Worm (Caenorhabditis elegans): ENCODE measurements around the gene fbxb-76.
"Not testable (repeated sequence)": the region's sequence is repeated elsewhere in the genome, so short reads cannot be mapped to it uniquely, and the experiment has no call there.

fbxb-76 gene

DNA sequence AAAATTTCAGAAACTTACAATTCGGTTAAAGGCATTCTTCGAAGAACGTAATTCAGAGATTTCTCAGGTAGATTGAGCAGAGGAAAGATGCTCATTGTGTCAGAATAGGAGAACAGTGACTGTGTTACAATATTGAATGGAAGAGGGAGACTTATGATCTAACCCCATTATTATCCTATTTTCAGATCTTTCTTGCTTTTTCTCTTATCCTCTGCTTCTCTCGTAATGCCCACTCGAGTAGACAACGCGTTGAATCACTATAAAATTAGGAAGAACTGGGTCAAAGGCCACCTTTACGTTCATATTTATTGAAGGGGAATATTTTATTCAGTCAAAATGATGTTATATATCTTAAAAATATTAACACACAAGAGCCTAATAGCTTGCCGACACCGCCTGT lies at the start of gene fbxb-76:
fbxb-76 (minus strand) TSS at position 101 of the 400 bp plus-strand sequence.
- no peak for TF ChIP-seq unc-62 (GFP tag; optimal IDR thresholded peaks at IDR 0.05)

- TF ChIP-seq unc-62 (GFP tag; optimal IDR thresholded peaks at IDR 0.05), result no peak
These were observed 46.3 kb upstream of the fbxb-76 start, which contains the start of gene kin-4 for ce11 chrIV:11425442-11425841. TSS of gene kin-4 (plus strand) at chrIV:11425742.

- TF ChIP-seq unc-62 (GFP tag; optimal IDR thresholded peaks at IDR 0.05), result no peak
These were observed 45.7 kb upstream of the fbxb-76 start, which contains the start of gene F22B3.8 for ce11 chrIV:11424830-11425229. TSS of gene F22B3.8 (minus strand) at chrIV:11424930.

DNA sequence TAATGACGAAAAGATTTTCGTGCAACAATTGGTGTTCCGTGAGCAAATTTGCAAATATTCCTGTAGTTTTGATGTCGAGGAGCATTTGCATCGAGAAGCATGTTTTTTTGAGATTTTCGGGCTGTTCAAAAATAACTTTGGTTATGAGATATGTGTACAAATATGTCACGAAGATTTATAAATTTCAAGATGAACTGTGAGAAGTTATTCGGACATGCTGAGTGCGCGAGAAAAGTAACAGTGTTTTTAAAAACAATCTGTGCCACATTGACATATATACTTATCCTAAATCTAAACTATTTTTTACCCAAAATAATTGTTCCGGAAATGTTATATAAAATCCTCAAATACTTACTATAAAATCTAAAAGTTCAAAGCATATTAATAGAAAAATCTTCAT lies 42.5 kb upstream of the fbxb-76 start, which contains the start of gene F22B3.7:
F22B3.7 (minus strand) TSS at position 101 of the 400 bp plus-strand sequence.
- no peak for TF ChIP-seq unc-62 (GFP tag; optimal IDR thresholded peaks at IDR 0.05)

DNA sequence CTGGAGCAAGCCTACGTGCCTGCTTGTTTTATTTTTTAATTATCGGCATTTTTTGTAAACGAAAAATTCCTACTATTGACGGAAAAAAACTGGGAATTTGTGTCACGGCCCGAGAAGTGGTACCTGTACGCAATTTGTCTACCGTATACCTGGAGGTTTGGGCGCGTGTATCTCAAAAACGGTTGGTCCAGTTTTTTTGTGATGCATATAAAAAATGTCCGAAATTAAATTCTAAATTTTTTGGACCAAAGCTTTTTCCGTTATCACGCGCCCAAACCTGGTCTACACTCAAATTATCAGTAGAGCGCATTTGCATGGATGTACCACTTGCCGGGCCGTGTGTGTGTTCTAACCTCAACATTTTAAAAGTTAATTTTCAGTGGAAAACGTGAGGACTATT lies 37.6 kb upstream of the fbxb-76 start, which contains the start of gene F22B3.5:
F22B3.5 (minus strand) TSS at position 101 of the 400 bp plus-strand sequence.
- TF ChIP-seq unc-62 (GFP tag; optimal IDR thresholded peaks at IDR 0.05), result not testable (repeated sequence)

ce11 chrIV:11414920-11415319 lies 35.8 kb upstream of the fbxb-76 start, which contains the start of gene F22B3.10:
TSS of gene F22B3.10 (minus strand) at chrIV:11415020.
- no peak for TF ChIP-seq unc-62 (GFP tag; optimal IDR thresholded peaks at IDR 0.05)

DNA sequence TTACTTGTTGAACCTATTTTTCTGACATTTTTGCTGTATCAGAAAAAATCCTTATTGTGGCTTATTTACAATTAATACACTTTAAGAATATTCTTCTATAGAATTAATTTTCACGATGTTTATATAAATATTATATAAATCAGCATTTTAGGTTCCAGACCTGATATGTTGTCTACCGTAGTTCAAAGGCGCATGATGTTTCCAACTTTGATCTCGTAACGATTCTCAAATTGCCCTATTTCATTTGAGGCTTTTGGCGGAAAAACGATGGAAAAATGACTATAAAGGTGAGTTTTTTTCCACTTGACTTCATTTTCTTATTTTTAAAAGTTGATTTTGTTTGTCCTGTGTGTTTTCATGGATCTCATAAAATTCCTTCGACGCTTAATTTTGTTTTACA lies 30.9 kb upstream of the fbxb-76 start, which contains the start of gene gfat-2:
gfat-2 (plus strand) TSS at position 145 of the 400 bp plus-strand sequence.
- TF ChIP-seq unc-62 (GFP tag; optimal IDR thresholded peaks at IDR 0.05), result no peak

DNA sequence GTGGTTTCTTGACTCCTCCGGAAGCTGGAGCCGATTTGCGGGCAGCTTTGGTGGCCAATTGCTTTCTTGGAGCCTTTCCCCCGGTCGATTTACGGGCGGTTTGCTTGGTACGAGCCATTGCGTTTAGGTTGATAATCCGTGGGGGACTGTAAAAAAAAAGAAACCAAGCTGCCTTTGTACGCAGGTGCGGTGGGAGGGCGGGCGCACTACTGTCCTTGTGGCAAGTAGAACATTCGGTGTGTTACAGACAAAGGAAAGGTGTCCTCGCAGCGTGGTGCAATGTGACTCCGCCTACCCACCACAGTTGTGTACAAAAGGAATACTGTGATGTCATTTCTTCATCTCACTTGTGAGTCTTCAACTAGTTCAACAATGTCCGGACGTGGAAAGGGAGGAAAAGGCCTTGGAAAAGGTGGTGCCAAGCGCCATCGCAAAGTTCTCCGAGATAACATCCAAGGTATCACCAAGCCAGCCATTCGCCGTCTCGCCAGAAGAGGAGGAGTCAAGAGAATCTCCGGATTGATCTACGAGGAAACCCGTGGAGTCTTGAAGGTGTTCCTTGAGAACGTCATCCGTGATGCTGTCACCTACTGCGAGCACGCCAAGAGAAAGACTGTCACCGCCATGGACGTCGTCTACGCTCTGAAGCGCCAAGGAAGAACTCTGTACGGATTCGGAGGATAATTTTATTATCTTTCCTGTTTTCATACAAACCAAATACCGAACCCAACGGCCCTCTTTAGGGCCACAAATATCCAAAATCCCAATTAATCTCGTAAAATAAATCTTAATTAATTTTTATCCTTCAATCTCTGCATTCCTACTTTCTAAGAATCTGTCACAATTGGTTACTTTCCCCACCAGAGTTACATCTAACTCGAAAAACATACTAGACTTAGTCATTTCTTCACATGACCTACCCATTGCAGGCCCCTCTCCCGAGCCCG lies 27.9 kb upstream of the fbxb-76 start, which contains the start of the genes his-63 and his-64:
his-63 (minus strand) TSS at position 118 of the 947 bp plus-strand sequence.
his-64 (plus strand) TSS at position 373 of the 947 bp plus-strand sequence.
- not testable (repeated sequence) for TF ChIP-seq unc-62 (GFP tag; optimal IDR thresholded peaks at IDR 0.05)

- no peak for TF ChIP-seq unc-62 (GFP tag; optimal IDR thresholded peaks at IDR 0.05)
These were observed 24.3 kb upstream of the fbxb-76 start, which contains the start of the genes memi-3 and cyp-31A2 for ce11 chrIV:11403288-11403991. TSS of gene memi-3 (minus strand) at chrIV:11403338. TSS of gene cyp-31A2 (plus strand) at chrIV:11403961.

- TF ChIP-seq unc-62 (GFP tag; optimal IDR thresholded peaks at IDR 0.05), result no peak
These were observed 22.3 kb upstream of the fbxb-76 start for ce11 chrIV:11401482-11401881.

DNA sequence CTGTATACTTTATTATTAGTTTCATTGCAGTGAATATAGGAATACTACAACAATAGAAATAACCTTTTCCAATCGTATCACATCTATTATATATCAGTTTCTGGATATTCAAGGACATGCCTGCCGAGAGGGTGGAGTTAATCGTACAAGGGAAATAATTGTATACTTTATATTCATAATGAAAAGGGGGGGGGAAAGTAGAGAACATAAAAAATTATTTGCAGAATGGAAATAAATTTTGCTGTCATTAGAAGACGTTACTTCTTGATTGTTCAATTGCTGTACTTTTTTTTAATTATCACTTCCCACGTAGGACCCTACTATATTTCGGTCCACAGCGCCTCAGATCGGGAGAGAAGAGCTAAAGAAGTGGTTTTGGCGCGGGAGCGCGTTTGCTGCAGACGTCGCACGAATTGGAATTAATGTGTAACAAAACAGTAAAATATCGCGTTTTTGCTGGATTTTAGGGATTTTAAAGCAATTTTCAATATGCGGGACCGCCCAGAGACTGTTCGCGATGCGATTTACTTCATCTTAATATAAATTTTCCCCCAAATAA lies 19.2 kb upstream of the fbxb-76 start, which contains the start of gene dsl-6:
dsl-6 (minus strand) TSS at position 51 of the 559 bp plus-strand sequence.
- not testable (repeated sequence) for TF ChIP-seq unc-62 (GFP tag; optimal IDR thresholded peaks at IDR 0.05)

DNA sequence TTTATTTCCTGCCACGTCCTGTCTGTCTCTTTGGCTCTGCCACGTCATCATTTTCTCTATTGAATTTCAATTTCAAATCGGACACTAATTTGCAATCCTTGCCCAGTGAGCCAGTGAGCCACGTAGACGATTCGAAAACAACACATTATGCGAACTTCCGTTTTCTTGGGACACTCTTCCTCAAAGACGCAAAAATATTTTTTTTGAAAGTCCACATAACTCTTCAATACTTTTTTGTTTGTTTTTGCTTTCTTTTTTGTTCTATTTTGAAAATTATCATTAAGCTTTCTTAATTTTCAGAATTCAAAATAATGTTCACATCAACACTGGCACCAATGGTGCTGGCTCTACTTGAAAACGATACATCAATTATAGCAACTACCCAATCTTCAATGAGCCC lies 15.1 kb upstream of the fbxb-76 start, which contains the start of gene tag-89:
tag-89 (plus strand) TSS at position 301 of the 400 bp plus-strand sequence.
- no peak for TF ChIP-seq unc-62 (GFP tag; optimal IDR thresholded peaks at IDR 0.05)

DNA sequence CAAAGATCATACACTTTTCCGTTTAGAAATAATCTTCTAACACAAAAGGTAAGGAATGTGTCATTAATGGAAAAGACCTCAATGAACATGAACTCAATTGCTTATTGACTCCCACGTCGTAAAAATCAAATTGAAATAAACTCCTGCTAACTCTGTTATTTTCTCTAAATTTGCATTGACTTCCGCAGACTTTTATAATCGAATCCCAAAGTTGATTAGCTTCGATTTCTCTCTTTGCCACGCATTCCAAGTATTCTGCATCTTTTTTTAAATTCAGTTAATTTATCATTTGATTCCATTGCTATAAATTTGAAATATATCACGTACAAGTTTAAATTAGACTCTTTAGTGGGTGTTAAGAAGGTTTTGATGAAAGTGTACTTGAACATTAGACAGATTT lies 9.5 kb upstream of the fbxb-76 start:
- no peak for TF ChIP-seq unc-62 (GFP tag; optimal IDR thresholded peaks at IDR 0.05)

DNA sequence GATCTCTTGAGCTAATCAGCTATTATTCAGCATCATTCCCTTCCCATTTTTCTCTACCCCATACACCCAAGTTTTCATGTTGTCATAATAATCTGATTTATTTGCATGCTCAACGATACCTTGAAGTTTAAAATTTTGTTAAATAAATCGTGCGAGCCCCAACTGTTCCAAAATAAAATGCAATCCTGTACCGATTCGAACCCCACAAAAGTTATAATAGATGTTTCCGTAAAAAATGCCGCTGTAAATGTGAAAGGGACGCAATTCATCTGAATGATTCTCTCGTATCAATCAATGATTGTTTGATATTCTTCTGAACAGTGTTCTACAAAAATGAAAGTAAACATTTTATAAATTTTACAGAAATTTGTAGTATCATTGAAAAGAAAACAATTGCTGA lies 1.7 kb downstream of the fbxb-76 start:
- TF ChIP-seq unc-62 (GFP tag; optimal IDR thresholded peaks at IDR 0.05), result no peak

- TF ChIP-seq unc-62 (GFP tag; optimal IDR thresholded peaks at IDR 0.05), result no peak
These were observed 3.4 kb downstream of the fbxb-76 start for ce11 chrIV:11375713-11376112.
